Fruit fly (Drosophila melanogaster) whole organism, embryonic: Measurements from ENCODE around the gene CG7497.

Experiments used
- Awh ChIP-seq: fragments of 200-800 bp; sonication (Bioruptor generic); IDR thresholded peaks from 2 replicates; pipeline ENCODE4, ENCODE4 v1.3.6; 2022; ENCODE audit warnings: missing biosample characterization, missing genetic modification characterization
- Blimp-1 ChIP-seq: fragments of 200-800 bp; sonication (Bioruptor generic); optimal IDR thresholded peaks from 3 replicates; lab custom pipeline; 2018; ENCODE audit warnings: missing biosample characterization, missing genetic modification characterization, mild to moderate bottlenecking, moderate library complexity, missing genetic modification reagents
- CG10267 ChIP-seq: fragments of 200-800 bp; sonication (Bioruptor generic); optimal IDR thresholded peaks from 2 replicates; lab custom pipeline; 2018; ENCODE audit warnings: missing biosample characterization, mild to moderate bottlenecking, missing genetic modification characterization, moderate library complexity
- CG10543 ChIP-seq: fragments of 200-800 bp; sonication (Bioruptor generic); optimal IDR thresholded peaks from 3 replicates; lab custom pipeline; 2017; ENCODE audit warnings: missing biosample characterization, mild to moderate bottlenecking, missing genetic modification characterization, moderate library complexity
- CG11560 ChIP-seq: fragments of 200-800 bp; sonication (Bioruptor generic); IDR thresholded peaks from 3 replicates; pipeline ENCODE4 v1.3.6; 2022; ENCODE audit warnings: missing biosample characterization, missing genetic modification characterization
- CG12104 ChIP-seq: fragments of 200-800 bp; sonication (Bioruptor generic); optimal IDR thresholded peaks from 3 replicates; lab custom pipeline; 2016; ENCODE audit warnings: missing biosample characterization, missing genetic modification characterization
- CG13894 ChIP-seq: fragments of 200-800 bp; sonication (Bioruptor generic); optimal IDR thresholded peaks from 3 replicates; lab custom pipeline; 2018; ENCODE audit warnings: missing biosample characterization, mild to moderate bottlenecking, missing genetic modification characterization, moderate library complexity
- CG15269 ChIP-seq: fragments of 200-800 bp; sonication (Bioruptor generic); optimal IDR thresholded peaks from 2 replicates; lab custom pipeline; 2018; ENCODE audit warnings: missing biosample characterization, mild to moderate bottlenecking, missing genetic modification characterization, moderate library complexity
- CG18262 ChIP-seq: fragments of 200-800 bp; optimal IDR thresholded peaks from 3 replicates; lab custom pipeline; 2019; ENCODE audit warnings: missing biosample characterization, mild to moderate bottlenecking, missing genetic modification characterization, moderate library complexity
- CG1832 ChIP-seq: fragments of 200-800 bp; sonication (Bioruptor generic); optimal IDR thresholded peaks from 2 replicates; lab custom pipeline; 2017; ENCODE audit warnings: missing biosample characterization, mild to moderate bottlenecking, missing genetic modification characterization, inconsistent platforms
- CG31388 ChIP-seq: fragments of 200-800 bp; sonication (Bioruptor generic); optimal IDR thresholded peaks from 2 replicates; lab custom pipeline; 2016; ENCODE audit warnings: missing biosample characterization, missing genetic modification characterization
- CG6654 ChIP-seq: fragments of 200-800 bp; sonication (Bioruptor generic); optimal IDR thresholded peaks from 2 replicates; lab custom pipeline; 2017; ENCODE audit warnings: missing biosample characterization, mild to moderate bottlenecking, missing genetic modification characterization
- CG8359 ChIP-seq: fragments of 200-800 bp; sonication (Bioruptor generic); optimal IDR thresholded peaks from 2 replicates; lab custom pipeline; 2017; ENCODE audit warnings: missing biosample characterization, mild to moderate bottlenecking, missing genetic modification characterization, borderline replicate concordance
- CG8388 ChIP-seq: fragments of 200-800 bp; sonication (Bioruptor generic); optimal IDR thresholded peaks from 2 replicates; lab custom pipeline; 2019; ENCODE audit warnings: missing biosample characterization, mild to moderate bottlenecking, missing genetic modification characterization, moderate library complexity
- Dbx ChIP-seq: fragments of 200-800 bp; sonication (Bioruptor generic); IDR thresholded peaks from 3 replicates; pipeline ENCODE4 v1.3.6; 2022; ENCODE audit warnings: missing biosample characterization, missing genetic modification characterization
- Dref ChIP-seq: fragments of 200-800 bp; sonication (Bioruptor generic); IDR thresholded peaks from 2 replicates; pipeline ENCODE4 v1.3.6; 2022; ENCODE audit warnings: missing biosample characterization, missing genetic modification characterization
- Drgx ChIP-seq: fragments of 200-800 bp; sonication (Bioruptor generic); IDR thresholded peaks from 2 replicates; pipeline ENCODE4 v1.3.6; 2022; ENCODE audit warnings: missing biosample characterization, missing genetic modification characterization
- Ets65A ChIP-seq: fragments of 200-800 bp; sonication (Bioruptor generic); peaks from one replicate; lab custom pipeline; 2016; ENCODE audit warnings: missing biosample characterization, missing genetic modification characterization
- HLH4C ChIP-seq: fragments of 200-800 bp; sonication (Bioruptor generic); IDR thresholded peaks from 3 replicates; pipeline ENCODE4 v1.3.6; 2022; ENCODE audit warnings: missing biosample characterization, missing genetic modification characterization; ENCODE audit not compliant: partially characterized antibody
- Lhr ChIP-seq: fragments of 200-800 bp; sonication (Bioruptor generic); optimal IDR thresholded peaks from 3 replicates; lab custom pipeline; 2017; ENCODE audit warnings: mild to moderate bottlenecking, missing biosample characterization, missing genetic modification reagents, missing genetic modification characterization
- MBD-R2 ChIP-seq: fragments of 200-800 bp; sonication (Bioruptor generic); IDR thresholded peaks from 2 replicates; pipeline ENCODE4 v1.3.6; 2022; ENCODE audit warnings: missing biosample characterization, missing genetic modification characterization
- Rx ChIP-seq: fragments of 200-800 bp; sonication (Bioruptor generic); IDR thresholded peaks from 2 replicates; pipeline ENCODE4 v1.3.6; 2022; ENCODE audit warnings: missing biosample characterization, missing genetic modification characterization
- TFAM ChIP-seq: fragments of 200-800 bp; sonication (Bioruptor generic); optimal IDR thresholded peaks from 2 replicates; lab custom pipeline; 2017; ENCODE audit warnings: missing biosample characterization, missing genetic modification characterization, inconsistent platforms
- Trl ChIP-seq, 3 experiments: fragments of >200 bp in 2 of 3; fragments of 200-800 bp in 1 of 3; sonication (Bioruptor generic) in 1 of 3; optimal IDR thresholded peaks; 2 replicates in 1 of 3; 3 replicates in 2 of 3; lab custom pipeline; 2016 to 2017; ENCODE audit warnings: missing biosample characterization in 1 of 3, missing genetic modification characterization in 1 of 3
- Xrp1 ChIP-seq: fragments of 200-800 bp; sonication (Bioruptor generic); IDR thresholded peaks from 2 replicates; pipeline ENCODE4 v1.3.6; 2022; ENCODE audit warnings: missing biosample characterization, missing genetic modification characterization
- ab ChIP-seq: fragments of 200-800 bp; sonication (Bioruptor generic); optimal IDR thresholded peaks from 2 replicates; lab custom pipeline; 2016; ENCODE audit warnings: missing biosample characterization, missing genetic modification characterization
- ac ChIP-seq: fragments of 200-800 bp; sonication (Bioruptor generic); optimal IDR thresholded peaks from 3 replicates; lab custom pipeline; 2017; ENCODE audit warnings: missing biosample characterization, mild to moderate bottlenecking, missing genetic modification characterization
- bowl ChIP-seq: fragments of 200-800 bp; sonication (Bioruptor generic); IDR thresholded peaks from 2 replicates; pipeline ENCODE4 v1.3.6; 2022; ENCODE audit warnings: missing biosample characterization, missing genetic modification characterization
- cas ChIP-seq: fragments of 200-800 bp; sonication (Bioruptor generic); IDR thresholded peaks from 2 replicates; pipeline ENCODE4 v1.3.6; 2022; ENCODE audit warnings: missing biosample characterization, missing genetic modification characterization
- dmrt99B ChIP-seq: fragments of 200-800 bp; sonication (Bioruptor generic); optimal IDR thresholded peaks from 2 replicates; lab custom pipeline; 2018; ENCODE audit warnings: missing biosample characterization, mild to moderate bottlenecking, missing genetic modification characterization, moderate library complexity
- fru ChIP-seq: fragments of >200 bp; optimal IDR thresholded peaks from 2 replicates; lab custom pipeline; 2017
- gem ChIP-seq: fragments of 200-800 bp; sonication (Bioruptor generic); optimal IDR thresholded peaks from 2 replicates; lab custom pipeline; 2019; ENCODE audit warnings: missing biosample characterization, mild to moderate bottlenecking, missing genetic modification characterization, moderate library complexity
- insv ChIP-seq, 2 experiments: fragments of 200-800 bp; sonication (Bioruptor generic); optimal IDR thresholded peaks; 3 replicates each; lab custom pipeline; 2016 to 2018; ENCODE audit warnings: missing biosample characterization in 2 of 2, missing genetic modification characterization in 2 of 2
- inv ChIP-seq: fragments of 200-800 bp; sonication (Bioruptor generic); IDR thresholded peaks from 2 replicates; pipeline ENCODE4 v1.3.6; 2022; ENCODE audit warnings: missing biosample characterization, missing genetic modification characterization; ENCODE audit not compliant: partially characterized antibody
- klu ChIP-seq: fragments of 200-800 bp; sonication (Bioruptor generic); IDR thresholded peaks from 2 replicates; pipeline ENCODE4 v1.3.6; 2022; ENCODE audit warnings: missing biosample characterization, missing genetic modification characterization
- knrl ChIP-seq: fragments of 200-800 bp; sonication (Bioruptor generic); IDR thresholded peaks from 3 replicates; pipeline ENCODE4 v1.3.6; 2022; ENCODE audit warnings: missing biosample characterization, missing genetic modification characterization; ENCODE audit not compliant: partially characterized antibody
- lola ChIP-seq, 3 experiments: fragments of >200 bp in 2 of 3; fragments of 200-800 bp in 1 of 3; sonication (Bioruptor generic) in 1 of 3; optimal IDR thresholded peaks; 2 replicates each; lab custom pipeline; 2017 to 2019; ENCODE audit warnings: missing biosample characterization in 3 of 3, missing genetic modification characterization in 3 of 3, mild to moderate bottlenecking in 1 of 3, moderate library complexity in 1 of 3
- maf-S ChIP-seq: fragments of 200-800 bp; sonication (Bioruptor generic); optimal IDR thresholded peaks from 2 replicates; lab custom pipeline; 2016; ENCODE audit warnings: missing biosample characterization, missing genetic modification characterization
- pfk ChIP-seq: fragments of 200-800 bp; sonication (Bioruptor generic); optimal IDR thresholded peaks from 2 replicates; lab custom pipeline; 2018; ENCODE audit warnings: missing biosample characterization, mild to moderate bottlenecking, missing genetic modification characterization, moderate library complexity
- pho ChIP-seq: fragments of 200-800 bp; sonication (Bioruptor generic); optimal IDR thresholded peaks from 2 replicates; lab custom pipeline; 2016; ENCODE audit warnings: missing biosample characterization, missing genetic modification characterization
- pnt ChIP-seq: fragments of 200-800 bp; sonication (Bioruptor generic); optimal IDR thresholded peaks from 3 replicates; lab custom pipeline; 2016; ENCODE audit warnings: missing biosample characterization, missing genetic modification characterization
- schlank ChIP-seq: fragments of 200-800 bp; sonication (Bioruptor generic); optimal IDR thresholded peaks from 2 replicates; lab custom pipeline; 2018; ENCODE audit warnings: missing biosample characterization, mild to moderate bottlenecking, missing genetic modification characterization
- sens ChIP-seq: fragments of 200-800 bp; sonication (Bioruptor generic); peaks from one replicate; lab custom pipeline; 2016; ENCODE audit warnings: missing biosample characterization, missing genetic modification characterization
- sens-2 ChIP-seq: fragments of 200-800 bp; sonication (Bioruptor generic); IDR thresholded peaks from 2 replicates; pipeline ENCODE4 v1.3.6; 2022; ENCODE audit warnings: missing biosample characterization, missing genetic modification characterization
- slou ChIP-seq: fragments of 200-800 bp; sonication (Bioruptor generic); optimal IDR thresholded peaks from 3 replicates; lab custom pipeline; 2016; ENCODE audit warnings: missing biosample characterization, missing genetic modification characterization
- ttk ChIP-seq: fragments of 200-800 bp; sonication (Bioruptor generic); IDR thresholded peaks from 2 replicates; pipeline ENCODE4 v2.1.2; 2022; ENCODE audit warnings: missing biosample characterization, missing genetic modification characterization
- twi ChIP-seq: fragments of 200-800 bp; optimal IDR thresholded peaks from 2 replicates; lab custom pipeline; 2019; ENCODE audit warnings: missing biosample characterization, mild to moderate bottlenecking, missing genetic modification characterization, moderate library complexity
- zf30C ChIP-seq: fragments of 200-800 bp; sonication (Bioruptor generic); optimal IDR thresholded peaks from 3 replicates; lab custom pipeline; 2018; ENCODE audit warnings: missing biosample characterization, mild to moderate bottlenecking, missing genetic modification characterization

Gene CG7497

dm6 chr3L:17622935-17623334 is 10.3 kb upstream of the CG7497 start (continued):
- no peak for TF ChIP-seq CG31388 (GFP tag; lab: Kevin White, UChicago)
- no peak for TF ChIP-seq CG10267 (tag; lab: Kevin White, UChicago)
- no peak for TF ChIP-seq ac (GFP tag; lab: Kevin White, UChicago)
- no peak for TF ChIP-seq CG15269 (tag; lab: Kevin White, UChicago)

dm6 chr3L:17624208-17624826 is 8.9 kb upstream of the CG7497 start:
- TF ChIP-seq Awh (no peak), ab (no peak), TFAM (no peak), Xrp1 (GFP tag; lab: Robert Waterston, UW) (no peak), CG8359 (GFP tag; lab: Kevin White, UChicago) (no peak), cas (GFP tag; lab: Robert Waterston, UW) (no peak), zf30C (GFP tag; lab: Kevin White, UChicago) (no peak), Trl (optimal IDR thresholded peaks at IDR 0.05; lab: Kevin White, UChicago) (no peak), Trl (GFP tag; optimal IDR thresholded peaks at IDR 0.05; lab: Kevin White, UChicago) (no peak), HLH4C (GFP tag; lab: Robert Waterston, UW) (no peak), lola (GFP tag; optimal IDR thresholded peaks at IDR 0.05; lab: Kevin White, UChicago) (peak in 1 of 3 experiments; percentile 26), maf-S (GFP tag; lab: Kevin White, UChicago) (no peak), pho (no peak), klu (no peak), Dbx (GFP tag; lab: Robert Waterston, UW) (no peak), CG8388 (GFP tag; lab: Kevin White, UChicago) (no peak), insv (GFP tag; optimal IDR thresholded peaks at IDR 0.05; lab: Kevin White, UChicago) (no peak), ttk (GFP tag; lab: Robert Waterston, UW) (no peak), Lhr (no peak), bowl (GFP tag; lab: Robert Waterston, UW) (no peak), slou (GFP tag; lab: Kevin White, UChicago) (no peak), Blimp-1 (no peak), CG6654 (no peak), pfk (GFP tag; lab: Kevin White, UChicago) (no peak), CG1832 (GFP tag; lab: Kevin White, UChicago) (no peak), CG12104 (GFP tag; lab: Kevin White, UChicago) (no peak), dmrt99B (tag; lab: Kevin White, UChicago) (no peak), CG18262 (tag; lab: Kevin White, UChicago) (no peak), sens-2 (GFP tag; lab: Robert Waterston, UW) (no peak), gem (peak; percentile 10), Ets65A (GFP tag; lab: Kevin White, UChicago) (peak; percentile 16), CG10543 (GFP tag; lab: Kevin White, UChicago) (no peak), inv (GFP tag; lab: Robert Waterston, UW) (no peak), Drgx (GFP tag; lab: Robert Waterston, UW) (no peak), sens (GFP tag; lab: Kevin White, UChicago) (peak; percentile 76), schlank (no peak), Dref (GFP tag; lab: Robert Waterston, UW) (no peak), knrl (GFP tag; lab: Robert Waterston, UW) (no peak), pnt (GFP tag; lab: Kevin White, UChicago) (no peak), CG11560 (tag; lab: Robert Waterston, UW) (no peak), CG31388 (GFP tag; lab: Kevin White, UChicago) (no peak), twi (tag; lab: Kevin White, UChicago) (no peak), Rx (no peak), fru (lab: Kevin White, UChicago) (no peak), CG13894 (tag; lab: Kevin White, UChicago) (no peak), MBD-R2 (GFP tag; lab: Robert Waterston, UW) (no peak)
